Fruit fly (Drosophila melanogaster): ENCODE results near the gene CG10650.

CG10650 gene

DNA sequence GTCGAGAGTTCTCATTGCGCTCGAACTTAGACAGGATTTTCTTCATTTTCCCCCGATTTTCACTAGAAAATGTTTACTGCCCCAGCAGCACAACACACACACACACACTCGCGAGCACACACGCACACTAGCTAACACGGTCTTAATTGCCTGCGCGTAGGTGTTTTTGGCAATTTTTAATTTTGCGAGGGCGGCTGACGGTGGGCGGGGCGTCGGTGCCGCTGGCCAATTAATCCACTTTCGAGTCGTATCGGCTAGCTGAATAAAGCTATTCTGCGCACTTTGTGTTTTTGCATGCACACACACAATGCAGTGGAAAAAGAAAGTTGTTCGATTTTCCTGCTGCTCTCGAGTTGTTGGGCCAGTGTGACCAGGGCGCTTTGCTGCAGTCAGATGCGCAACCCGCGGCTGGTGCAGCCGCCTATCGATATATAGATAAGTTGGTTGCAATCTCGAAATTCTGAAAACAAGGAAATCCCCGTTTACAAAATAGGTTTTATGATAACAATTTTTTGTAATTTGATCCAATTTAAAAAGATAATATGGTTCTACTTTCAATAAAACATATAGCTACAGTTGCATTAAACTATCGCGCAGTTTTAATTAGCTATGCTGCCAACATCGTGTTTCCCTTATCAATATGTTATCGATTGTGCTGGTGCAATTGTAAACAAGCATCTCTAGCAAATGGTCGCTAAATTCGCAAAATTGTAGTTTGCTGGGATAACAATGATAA is 27.2 kb downstream of the CG10650 start, which contains the start of the genes Nak and Tango6 (continued):
- TF ChIP-seq Blimp-1 (GFP tag; optimal IDR thresholded peaks at IDR 0.05) = peak; percentile 54
- TF ChIP-seq disco-r (GFP tag; optimal IDR thresholded peaks at IDR 0.05) = peak; percentile 23
- TF ChIP-seq trem (tag; optimal IDR thresholded peaks at IDR 0.05) = peak; percentile 85
- TF ChIP-seq her (GFP tag; optimal IDR thresholded peaks at IDR 0.05) = no peak
- 0 out of 2 replicates have a peak, but pooled peaks have one; percentile 26 for TF ChIP-seq Ptx1 (GFP tag; IDR thresholded peaks at IDR 0.05)
- TF ChIP-seq MTF-1 (GFP tag; optimal IDR thresholded peaks at IDR 0.05; ENCODE audit: borderline replicate concordance) = no peak
- TF ChIP-seq CG31365 (tag; optimal IDR thresholded peaks at IDR 0.05) = no peak
- TF ChIP-seq sens (GFP tag) = peak; percentile 89
- peak; percentile 48 for TF ChIP-seq CHES-1-like (GFP tag; optimal IDR thresholded peaks at IDR 0.05)
- peak; percentile 26; the same call in 1 of the 2 replicates for TF ChIP-seq onecut (GFP tag; IDR thresholded peaks at IDR 0.05)
- no peak for TF ChIP-seq pan (optimal IDR thresholded peaks at IDR 0.05)
- TF ChIP-seq pan (GFP tag; optimal IDR thresholded peaks at IDR 0.05 in 1 of 2, IDR thresholded peaks at IDR 0.05 in 1 of 2) = no peak
- no peak for TF ChIP-seq CG14667 (GFP tag; IDR thresholded peaks at IDR 0.05)
- peak; percentile 48; the same call in 1 of the 2 replicates for TF ChIP-seq MBD-R2 (GFP tag; IDR thresholded peaks at IDR 0.05)
- TF ChIP-seq CG14710 (tag; optimal IDR thresholded peaks at IDR 0.05) = peak; percentile 80
- peak; percentile 96 for TF ChIP-seq Sry-δ (GFP tag; optimal IDR thresholded peaks at IDR 0.05)
- no peak for TF ChIP-seq NK7.1 (GFP tag; optimal IDR thresholded peaks at IDR 0.05)
- no peak for TF ChIP-seq B-H1 (GFP tag; IDR thresholded peaks at IDR 0.05)
- TF ChIP-seq Fer2 (tag; optimal IDR thresholded peaks at IDR 0.05) = no peak
- TF ChIP-seq lola (GFP tag; optimal IDR thresholded peaks at IDR 0.05) = peak in 1 of 3 experiments; percentile 50
- TF ChIP-seq CG11696 (GFP tag; IDR thresholded peaks at IDR 0.05) = peak; percentile 86
- TF ChIP-seq tna (GFP tag; IDR thresholded peaks at IDR 0.05; ENCODE audit: partially characterized antibody) = peak; percentile 79
- TF ChIP-seq org-1 (GFP tag; optimal IDR thresholded peaks at IDR 0.05) = no peak
- TF ChIP-seq dan (GFP tag; IDR thresholded peaks at IDR 0.05) = no peak
- TF ChIP-seq CG9797 (GFP tag; optimal IDR thresholded peaks at IDR 0.05) = peak; percentile 92
- peak; percentile 96 for TF ChIP-seq vnd (GFP tag; IDR thresholded peaks at IDR 0.05; ENCODE audit: partially characterized antibody)
- peak; percentile 68 for TF ChIP-seq phol (tag; optimal IDR thresholded peaks at IDR 0.05)
- TF ChIP-seq fru (optimal IDR thresholded peaks at IDR 0.05) = no peak
- peak; percentile 95 for TF ChIP-seq CG14860 (GFP tag; IDR thresholded peaks at IDR 0.05; ENCODE audit: partially characterized antibody)
- no peak for TF ChIP-seq CG6765 (GFP tag; optimal IDR thresholded peaks at IDR 0.05)
- no peak for TF ChIP-seq Dip2 (GFP tag; IDR thresholded peaks at IDR 0.05)
- TF ChIP-seq Oaz (GFP tag; IDR thresholded peaks at IDR 0.05) = no peak
- peak; percentile 16 for TF ChIP-seq CG7839 (tag; optimal IDR thresholded peaks at IDR 0.05)
- TF ChIP-seq GATAe (GFP tag; conservative IDR thresholded peaks at IDR 0.05) = peak; percentile 50; the same call in 1 of the 2 replicates
- TF ChIP-seq rib (GFP tag; IDR thresholded peaks at IDR 0.05) = peak; percentile 82
- peak; percentile 96 for TF ChIP-seq CG34224 (GFP tag; IDR thresholded peaks at IDR 0.05; ENCODE audit: partially characterized antibody)
- peak; percentile 5 for TF ChIP-seq CG3065 (GFP tag; optimal IDR thresholded peaks at IDR 0.05)
- TF ChIP-seq Med (GFP tag) = peak; percentile 83
- no peak for TF ChIP-seq CG6254 (GFP tag; optimal IDR thresholded peaks at IDR 0.05)
- TF ChIP-seq tin (GFP tag; optimal IDR thresholded peaks at IDR 0.05) = peak; percentile 27
- TF ChIP-seq Trl (optimal IDR thresholded peaks at IDR 0.05) = no peak
- TF ChIP-seq Trl (GFP tag; optimal IDR thresholded peaks at IDR 0.05) = peak; percentile 44
- TF ChIP-seq CG1603 (tag; optimal IDR thresholded peaks at IDR 0.05) = peak; percentile 16
- peak; percentile 37 for TF ChIP-seq CG34376 (GFP tag; optimal IDR thresholded peaks at IDR 0.05)
- TF ChIP-seq ems (GFP tag; optimal IDR thresholded peaks at IDR 0.05) = no peak
- TF ChIP-seq CG4282 (GFP tag; optimal IDR thresholded peaks at IDR 0.05) = no peak
- TF ChIP-seq CG1602 (GFP tag; optimal IDR thresholded peaks at IDR 0.05) = peak; percentile 11
- no peak for TF ChIP-seq CG17328 (GFP tag; IDR thresholded peaks at IDR 0.05)
- peak; percentile 10 for TF ChIP-seq CG3838 (GFP tag; optimal IDR thresholded peaks at IDR 0.05)
- TF ChIP-seq Tbp (GFP tag; optimal IDR thresholded peaks at IDR 0.05) = no peak
- TF ChIP-seq so (GFP tag; IDR thresholded peaks at IDR 0.05) = no peak

All from whole organism, embryonic.